Worm (Caenorhabditis elegans): Measurements from ENCODE around the gene poml-4.
"Not testable (repeated sequence)": the region's sequence is repeated elsewhere in the genome, so short reads cannot be mapped to it uniquely, and the experiment has no call there.

The poml-4 gene

DNA sequence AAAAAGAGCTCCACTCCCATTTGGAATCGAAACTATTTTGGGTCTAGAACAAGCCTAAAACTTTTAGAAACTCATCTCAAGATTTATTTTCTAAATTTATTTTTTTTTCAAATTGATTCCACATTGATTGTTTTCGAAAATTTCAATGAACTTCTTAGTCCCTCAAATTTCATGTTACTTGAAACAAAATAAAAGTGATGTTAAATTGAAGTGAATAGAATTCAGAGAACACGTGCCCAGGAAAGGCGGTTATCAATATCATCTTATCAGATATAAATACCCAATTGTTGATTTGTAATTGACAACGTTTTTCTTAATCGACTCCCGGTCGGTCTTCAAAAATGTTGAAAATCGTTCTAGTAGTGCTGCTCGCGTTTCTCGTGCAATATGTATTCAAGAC is at the start of gene poml-4:
TSS of gene poml-4 (plus strand) at position 301 of the 400 bp plus-strand sequence.
- TF ChIP-seq blmp-1 (tag; optimal IDR thresholded peaks at IDR 0.05; ENCODE audit: insufficient read depth); nhr-21 (tag; optimal IDR thresholded peaks at IDR 0.05); elt-3 (tag; optimal IDR thresholded peaks at IDR 0.05): not testable (repeated sequence)

ce11 chrII:1500286-1500840 is 40.4 kb upstream of the poml-4 start, which contains the start of gene emc-1:
emc-1 (minus strand) TSS chrII:1500330.
- TF ChIP-seq alr-1 (tag; optimal IDR thresholded peaks at IDR 0.05) = no peak
- TF ChIP-seq C34F6.9 (tag; optimal IDR thresholded peaks at IDR 0.05) = peak; percentile 16
- TF ChIP-seq lin-39 (tag; optimal IDR thresholded peaks at IDR 0.05) = no peak
- no peak for TF ChIP-seq aly-2 (tag; optimal IDR thresholded peaks at IDR 0.05)
- TF ChIP-seq dmd-4 (tag; optimal IDR thresholded peaks at IDR 0.05) = no peak
- TF ChIP-seq unc-55 (GFP tag; optimal IDR thresholded peaks at IDR 0.05) = peak; percentile 8
- no peak for TF ChIP-seq nhr-77 (tag; optimal IDR thresholded peaks at IDR 0.05)
- no peak for TF ChIP-seq sma-9 (GFP tag; optimal IDR thresholded peaks at IDR 0.05)
- TF ChIP-seq sma-9 (tag; optimal IDR thresholded peaks at IDR 0.05) = no peak
- TF ChIP-seq mab-5 (tag; optimal IDR thresholded peaks at IDR 0.05) = no peak
- TF ChIP-seq lsy-2 (tag; optimal IDR thresholded peaks at IDR 0.05) = peak in 1 of 2 experiments; percentile 22
- TF ChIP-seq lin-11 (tag; optimal IDR thresholded peaks at IDR 0.05) = no peak
- no peak for TF ChIP-seq ZK546.5 (tag; optimal IDR thresholded peaks at IDR 0.05)

DNA sequence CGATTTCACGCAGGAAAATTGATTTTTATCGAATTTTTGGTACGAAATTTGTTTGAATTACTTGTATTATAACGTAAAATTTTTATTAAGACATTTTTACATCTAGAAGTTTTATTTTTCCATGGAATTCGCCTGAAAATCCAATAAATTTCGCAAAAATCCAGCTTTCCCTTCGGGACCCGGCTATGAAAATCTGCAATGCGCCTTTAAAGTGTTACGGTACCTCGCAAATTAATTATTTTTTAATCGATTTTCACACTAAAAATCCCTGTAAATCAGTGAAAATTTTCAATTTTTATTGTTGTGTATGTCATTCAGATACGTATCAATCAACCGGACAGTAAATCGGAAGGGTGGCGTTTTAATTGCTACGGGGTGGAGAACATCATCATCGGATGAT is 39.8 kb upstream of the poml-4 start:
- no peak for TF ChIP-seq nhr-237 (tag; optimal IDR thresholded peaks at IDR 0.05)
- TF ChIP-seq alr-1 (tag; optimal IDR thresholded peaks at IDR 0.05) = no peak
- TF ChIP-seq R02D3.7 (tag; optimal IDR thresholded peaks at IDR 0.05) = no peak
- TF ChIP-seq aly-2 (tag; optimal IDR thresholded peaks at IDR 0.05) = no peak
- no peak for TF ChIP-seq snpc-4 (tag; optimal IDR thresholded peaks at IDR 0.05)
- TF ChIP-seq Y55F3AM.14 (GFP tag; optimal IDR thresholded peaks at IDR 0.05) = no peak
- no peak for TF ChIP-seq nhr-129 (tag; optimal IDR thresholded peaks at IDR 0.05)
- no peak for TF ChIP-seq ama-1 (optimal IDR thresholded peaks at IDR 0.05)
- no peak for TF ChIP-seq ztf-11 (tag; optimal IDR thresholded peaks at IDR 0.05)
- TF ChIP-seq egl-27 (tag; optimal IDR thresholded peaks at IDR 0.05) = no peak
- TF ChIP-seq lsy-2 (tag; optimal IDR thresholded peaks at IDR 0.05) = no peak
- TF ChIP-seq nhr-6 (tag; optimal IDR thresholded peaks at IDR 0.05) = no peak
- no peak for TF ChIP-seq nhr-23 (tag; optimal IDR thresholded peaks at IDR 0.05)
- TF ChIP-seq fos-1 (tag; optimal IDR thresholded peaks at IDR 0.05) = no peak
- TF ChIP-seq nhr-10 (tag; optimal IDR thresholded peaks at IDR 0.05) = no peak
- no peak for TF ChIP-seq elt-3 (tag; optimal IDR thresholded peaks at IDR 0.05)

- peak; percentile 27 for TF ChIP-seq unc-62 (GFP tag; optimal IDR thresholded peaks at IDR 0.05)
- peak; percentile 38 for TF ChIP-seq C34F6.9 (tag; optimal IDR thresholded peaks at IDR 0.05)
- peak in 1 of 2 experiments; percentile 56 for TF ChIP-seq lsy-2 (tag; optimal IDR thresholded peaks at IDR 0.05)
- peak; percentile 4 for TF ChIP-seq ztf-4 (tag; optimal IDR thresholded peaks at IDR 0.05)
- no peak for TF ChIP-seq zag-1 (tag; optimal IDR thresholded peaks at IDR 0.05)
- peak; percentile 96 for TF ChIP-seq nhr-129 (tag; optimal IDR thresholded peaks at IDR 0.05)
- TF ChIP-seq aly-2 (tag; optimal IDR thresholded peaks at IDR 0.05) = no peak
- TF ChIP-seq nhr-10 (tag; optimal IDR thresholded peaks at IDR 0.05) = no peak
- TF ChIP-seq lin-11 (tag; optimal IDR thresholded peaks at IDR 0.05) = no peak
- no peak for TF ChIP-seq ztf-11 (tag; optimal IDR thresholded peaks at IDR 0.05)
- peak; percentile 75 for TF ChIP-seq sma-9 (GFP tag; optimal IDR thresholded peaks at IDR 0.05)
- no peak for TF ChIP-seq sma-9 (tag; optimal IDR thresholded peaks at IDR 0.05)
- no peak for TF ChIP-seq sem-4 (tag; optimal IDR thresholded peaks at IDR 0.05)
- peak; percentile 37 to 87 for TF ChIP-seq mdl-1 (tag; optimal IDR thresholded peaks at IDR 0.05)
- peak; percentile 8 for TF ChIP-seq unc-55 (GFP tag; optimal IDR thresholded peaks at IDR 0.05)
- no peak for TF ChIP-seq nhr-77 (tag; optimal IDR thresholded peaks at IDR 0.05)
- TF ChIP-seq F13H6.1 (tag; optimal IDR thresholded peaks at IDR 0.05) = peak; percentile 82
Measured at ce11 chrII:1501614-1502355, 38.9 kb upstream of the poml-4 start.

Measured in whole organism, L2 larva.